Fruit fly (Drosophila melanogaster) whole organism, prepupa: Measurements from ENCODE around the gene daw.

ENCODE experiments used
- Blimp-1 ChIP-seq: fragments of 200-800 bp; sonication (Bioruptor generic); optimal IDR thresholded peaks from 3 replicates; lab custom pipeline; 2017; ENCODE audit warnings: missing biosample characterization, missing genetic modification characterization, mild to moderate bottlenecking, moderate library complexity, missing genetic modification reagents
- CG10669 ChIP-seq: fragments of 200-800 bp; sonication (Bioruptor generic); optimal IDR thresholded peaks from 3 replicates; lab custom pipeline; 2018; ENCODE audit warnings: missing biosample characterization, mild to moderate bottlenecking, missing genetic modification characterization, moderate library complexity
- CG11294 ChIP-seq: fragments of 200-800 bp; sonication (Bioruptor generic); IDR thresholded peaks from 2 replicates; pipeline ENCODE4 v1.3.6; 2022; ENCODE audit warnings: missing biosample characterization, missing genetic modification characterization
- CG11762 ChIP-seq: fragments of 200-800 bp; sonication (Bioruptor generic); optimal IDR thresholded peaks from 3 replicates; lab custom pipeline; 2016; ENCODE audit warnings: missing biosample characterization, missing genetic modification characterization; ENCODE audit not compliant: insufficient read depth
- CG11902 ChIP-seq: fragments of 200-800 bp; sonication (Bioruptor generic); optimal IDR thresholded peaks from 3 replicates; lab custom pipeline; 2016; ENCODE audit warnings: missing biosample characterization, missing genetic modification characterization
- CG15336 ChIP-seq: fragments of 200-800 bp; sonication (Bioruptor generic); IDR thresholded peaks from 2 replicates; pipeline ENCODE4 v1.3.6; 2022; ENCODE audit warnings: missing biosample characterization, missing genetic modification characterization
- CG1621 ChIP-seq: fragments of 200-800 bp; sonication (Bioruptor generic); optimal IDR thresholded peaks from 3 replicates; lab custom pipeline; 2018; ENCODE audit warnings: missing biosample characterization, mild to moderate bottlenecking, missing genetic modification characterization
- CG3032 ChIP-seq: fragments of 200-800 bp; optimal IDR thresholded peaks from 2 replicates; lab custom pipeline; 2019; ENCODE audit warnings: missing biosample characterization, mild to moderate bottlenecking, missing genetic modification characterization, moderate library complexity
- CG32006 ChIP-seq: fragments of 200-800 bp; sonication (Bioruptor generic); optimal IDR thresholded peaks from 3 replicates; lab custom pipeline; 2017; ENCODE audit warnings: missing biosample characterization, mild to moderate bottlenecking, missing genetic modification characterization
- CG34406 ChIP-seq: fragments of 200-800 bp; sonication (Bioruptor generic); optimal IDR thresholded peaks from 3 replicates; lab custom pipeline; 2016; ENCODE audit warnings: missing biosample characterization, missing genetic modification characterization
- CG3919 ChIP-seq: fragments of 200-800 bp; sonication (Bioruptor generic); optimal IDR thresholded peaks from 3 replicates; lab custom pipeline; 2016; ENCODE audit warnings: missing biosample characterization, missing genetic modification characterization
- CG6163 ChIP-seq: fragments of 200-800 bp; sonication (Bioruptor generic); IDR thresholded peaks from 3 replicates; pipeline ENCODE4 v1.3.6; 2022; ENCODE audit warnings: missing biosample characterization, missing genetic modification characterization
- CG6276 ChIP-seq: fragments of 200-800 bp; sonication (Bioruptor generic); optimal IDR thresholded peaks from 2 replicates; lab custom pipeline; 2017; ENCODE audit warnings: missing biosample characterization, mild to moderate bottlenecking, missing genetic modification characterization
- CG6792 ChIP-seq: fragments of 200-800 bp; sonication (Bioruptor generic); optimal IDR thresholded peaks from 3 replicates; lab custom pipeline; 2016; ENCODE audit warnings: missing biosample characterization, missing genetic modification characterization
- CG6808 ChIP-seq: fragments of 200-800 bp; sonication (Bioruptor generic); optimal IDR thresholded peaks from 3 replicates; lab custom pipeline; 2017; ENCODE audit warnings: missing biosample characterization, missing genetic modification characterization, mild to moderate bottlenecking, moderate library complexity, missing genetic modification reagents
- CG8119 ChIP-seq: fragments of 200-800 bp; sonication (Bioruptor generic); IDR thresholded peaks from 3 replicates; pipeline ENCODE4 v1.3.6; 2022; ENCODE audit warnings: missing biosample characterization, missing genetic modification characterization
- CG8319 ChIP-seq: fragments of 200-800 bp; sonication (Bioruptor generic); optimal IDR thresholded peaks from 3 replicates; lab custom pipeline; 2016; ENCODE audit warnings: missing biosample characterization, missing genetic modification characterization
- CG8632 ChIP-seq: fragments of 200-800 bp; sonication (Bioruptor generic); optimal IDR thresholded peaks from 3 replicates; lab custom pipeline; 2016; ENCODE audit warnings: missing biosample characterization, missing genetic modification characterization
- CG9139 ChIP-seq: fragments of 200-800 bp; sonication (Bioruptor generic); optimal IDR thresholded peaks from 3 replicates; lab custom pipeline; 2017; ENCODE audit warnings: missing biosample characterization, mild to moderate bottlenecking, missing genetic modification characterization
- Eip78C ChIP-seq: fragments of 200-800 bp; sonication (Bioruptor generic); peaks from one replicate; lab custom pipeline; 2016; ENCODE audit warnings: missing biosample characterization, missing genetic modification characterization
- Eip93F ChIP-seq: fragments of 200-800 bp; sonication (Bioruptor generic); optimal IDR thresholded peaks from 2 replicates; lab custom pipeline; 2016; ENCODE audit warnings: missing biosample characterization, mild to moderate bottlenecking, missing genetic modification characterization
- Ets21C ChIP-seq: fragments of 200-800 bp; sonication (Bioruptor generic); optimal IDR thresholded peaks from 3 replicates; lab custom pipeline; 2016; ENCODE audit warnings: missing biosample characterization, missing genetic modification characterization
- Ets96B ChIP-seq: fragments of 200-800 bp; optimal IDR thresholded peaks from 2 replicates; lab custom pipeline; 2019; ENCODE audit warnings: missing biosample characterization, mild to moderate bottlenecking, missing genetic modification characterization, moderate library complexity
- Gug ChIP-seq: fragments of 200-800 bp; sonication (Bioruptor generic); IDR thresholded peaks from 2 replicates; pipeline ENCODE4 v1.3.6; 2022; ENCODE audit warnings: missing biosample characterization, missing genetic modification characterization
- Hr38 ChIP-seq: sonication (Bioruptor generic); optimal IDR thresholded peaks from 2 replicates; lab custom pipeline; 2016; ENCODE audit warnings: missing biosample characterization, missing genetic modification characterization
- Hr4 ChIP-seq: fragments of 200-800 bp; sonication (Bioruptor generic); optimal IDR thresholded peaks from 3 replicates; lab custom pipeline; 2016; ENCODE audit warnings: missing biosample characterization, missing genetic modification characterization
- Met ChIP-seq: fragments of 200-800 bp; sonication (Bioruptor generic); optimal IDR thresholded peaks from 3 replicates; lab custom pipeline; 2016; ENCODE audit warnings: missing biosample characterization, missing genetic modification characterization
- OdsH ChIP-seq: fragments of 200-800 bp; sonication (Bioruptor generic); optimal IDR thresholded peaks from 3 replicates; lab custom pipeline; 2016; ENCODE audit warnings: missing biosample characterization, missing genetic modification characterization
- Smox ChIP-seq: fragments of 200-800 bp; sonication (Bioruptor generic); optimal IDR thresholded peaks from 3 replicates; lab custom pipeline; 2016; ENCODE audit warnings: missing biosample characterization, missing genetic modification characterization
- Sox102F ChIP-seq: fragments of 200-800 bp; sonication (Bioruptor generic); optimal IDR thresholded peaks from 2 replicates; lab custom pipeline; 2016; ENCODE audit warnings: missing biosample characterization, mild to moderate bottlenecking, missing genetic modification characterization
- Sox15 ChIP-seq: fragments of 200-800 bp; sonication (Bioruptor generic); optimal IDR thresholded peaks from 3 replicates; lab custom pipeline; 2016; ENCODE audit warnings: missing biosample characterization, missing genetic modification characterization
- achi ChIP-seq: fragments of 200-800 bp; sonication (Bioruptor generic); optimal IDR thresholded peaks from 3 replicates; lab custom pipeline; 2016; ENCODE audit warnings: missing biosample characterization, missing genetic modification characterization
- dac ChIP-seq: fragments of 200-800 bp; sonication (Bioruptor generic); optimal IDR thresholded peaks from 2 replicates; lab custom pipeline; 2017; ENCODE audit warnings: missing biosample characterization, mild to moderate bottlenecking, missing genetic modification characterization
- dsx ChIP-seq: fragments of 200-800 bp; optimal IDR thresholded peaks from 3 replicates; lab custom pipeline; 2019; ENCODE audit warnings: missing biosample characterization, mild to moderate bottlenecking, missing genetic modification characterization, moderate library complexity; ENCODE audit not compliant: poor library complexity, severe bottlenecking
- eg ChIP-seq: fragments of 200-800 bp; sonication (Bioruptor generic); IDR thresholded peaks from 3 replicates; pipeline ENCODE4 v1.3.6; 2022; ENCODE audit warnings: missing biosample characterization, missing genetic modification characterization
- esn ChIP-seq: fragments of 200-800 bp; sonication (Bioruptor generic); optimal IDR thresholded peaks from 2 replicates; lab custom pipeline; 2016; ENCODE audit warnings: missing biosample characterization, mild to moderate bottlenecking, missing genetic modification characterization, moderate library complexity
- fd59A ChIP-seq: fragments of 200-800 bp; sonication (Bioruptor generic); optimal IDR thresholded peaks from 2 replicates; lab custom pipeline; 2017; ENCODE audit warnings: missing biosample characterization, mild to moderate bottlenecking, missing genetic modification characterization, missing genetic modification reagents
- fd85E ChIP-seq: fragments of 200-800 bp; sonication (Bioruptor generic); optimal IDR thresholded peaks from 3 replicates; lab custom pipeline; 2016; ENCODE audit warnings: missing biosample characterization, missing genetic modification characterization
- fkh ChIP-seq: fragments of 200-800 bp; sonication (Bioruptor generic); optimal IDR thresholded peaks from 3 replicates; lab custom pipeline; 2017; ENCODE audit warnings: missing biosample characterization, mild to moderate bottlenecking, missing genetic modification characterization, moderate library complexity
- lz ChIP-seq: fragments of 200-800 bp; sonication (Bioruptor generic); optimal IDR thresholded peaks from 3 replicates; lab custom pipeline; 2016; ENCODE audit warnings: missing biosample characterization, missing genetic modification characterization
- pdm3 ChIP-seq: fragments of 200-800 bp; sonication (Bioruptor generic); optimal IDR thresholded peaks from 3 replicates; lab custom pipeline; 2016; ENCODE audit warnings: missing biosample characterization, missing genetic modification characterization
- salr ChIP-seq, 2 experiments: fragments of 200-800 bp; sonication (Bioruptor generic); optimal IDR thresholded peaks; 3 replicates each; lab custom pipeline; 2016 to 2018; ENCODE audit warnings: missing biosample characterization in 2 of 2, missing genetic modification characterization in 2 of 2, mild to moderate bottlenecking in 1 of 2
- spab ChIP-seq: fragments of 200-800 bp; sonication (Bioruptor generic); optimal IDR thresholded peaks from 2 replicates; lab custom pipeline; 2017; ENCODE audit warnings: missing biosample characterization, mild to moderate bottlenecking, missing genetic modification characterization, missing genetic modification reagents
- svp ChIP-seq: fragments of 200-800 bp; sonication (Bioruptor generic); peaks from one replicate; lab custom pipeline; 2016; ENCODE audit warnings: missing biosample characterization, missing genetic modification characterization

The daw gene

dm6 chr2L:2759654-2760053, 45.4 kb upstream of the daw start, which contains the start of the genes HemK2, Snapin and Tnpo-SR (continued):
- TF ChIP-seq CG11762 (peak; percentile 78), OdsH (GFP tag; lab: Kevin White, UChicago) (peak; percentile 92), CG8632 (GFP tag; lab: Kevin White, UChicago) (peak; percentile 83), CG15336 (GFP tag; lab: Robert Waterston, UW) (peak; percentile 83), Ets21C (GFP tag; lab: Kevin White, UChicago) (peak; percentile 90), CG6163 (GFP tag; lab: Robert Waterston, UW) (peak; percentile 93), svp (GFP tag; lab: Kevin White, UChicago) (peak; percentile 97), eg (GFP tag; lab: Robert Waterston, UW) (peak; percentile 90), fd59A (peak; percentile 69), CG11902 (GFP tag; lab: Kevin White, UChicago) (peak; percentile 91), CG10669 (GFP tag; lab: Kevin White, UChicago) (peak; percentile 84), CG6276 (GFP tag; lab: Kevin White, UChicago) (no peak), CG34406 (GFP tag; lab: Kevin White, UChicago) (peak; percentile 80), Sox102F (GFP tag; lab: Kevin White, UChicago) (peak; percentile 90), dsx (GFP tag; lab: Kevin White, UChicago) (peak; percentile 85), lz (GFP tag; lab: Kevin White, UChicago) (peak; percentile 93), salr (GFP tag; optimal IDR thresholded peaks at IDR 0.05; lab: Kevin White, UChicago) (peak; percentile 67 to 79), Gug (peak; percentile 88)
- TF ChIP-seq, all 60 proteins: peak for 56

dm6 chr2L:2760288-2760687, 44.8 kb upstream of the daw start:
- no peak for TF ChIP-seq CG3032 (tag; lab: Kevin White, UChicago)
- no peak for TF ChIP-seq spab (GFP tag; lab: Kevin White, UChicago)
- no peak for TF ChIP-seq dac (GFP tag; lab: Kevin White, UChicago)
- 0 out of 3 replicates have a peak, but pooled peaks have one; percentile 5 for TF ChIP-seq eg (GFP tag; lab: Robert Waterston, UW)

dm6 chr2L:2765659-2766373, 39.2 kb upstream of the daw start, which contains the start of the genes Snx21 and aph-1:
TSS of gene Snx21 (minus strand) at chr2L:2765665.
TSS of gene aph-1 (plus strand) at chr2L:2766233.
- TF ChIP-seq pdm3 (peak; percentile 92), fd59A (peak; percentile 79), CG8632 (GFP tag; lab: Kevin White, UChicago) (peak; percentile 90), CG8119 (GFP tag; lab: Robert Waterston, UW) (peak; percentile 88), Ets96B (tag; lab: Kevin White, UChicago) (peak; percentile 90), CG11294 (GFP tag; lab: Robert Waterston, UW) (peak; percentile 81), Smox (GFP tag; lab: Kevin White, UChicago) (peak; percentile 87), CG9139 (GFP tag; lab: Kevin White, UChicago) (peak; percentile 84), CG32006 (GFP tag; lab: Kevin White, UChicago) (peak; percentile 91), fd85E (peak; percentile 70), CG6808 (peak; percentile 88), Eip78C (peak; percentile 94), salr (GFP tag; optimal IDR thresholded peaks at IDR 0.05; lab: Kevin White, UChicago) (peak; percentile 59 to 86), CG6163 (GFP tag; lab: Robert Waterston, UW) (peak; percentile 89), CG3032 (tag; lab: Kevin White, UChicago) (peak; percentile 89), CG3919 (peak; percentile 86), dsx (GFP tag; lab: Kevin White, UChicago) (peak; percentile 83), fkh (GFP tag; lab: Kevin White, UChicago) (peak; percentile 85), Blimp-1 (peak; percentile 73), eg (GFP tag; lab: Robert Waterston, UW) (peak; percentile 87), achi (GFP tag; lab: Kevin White, UChicago) (peak; percentile 90), Hr4 (GFP tag; lab: Kevin White, UChicago) (peak; percentile 91), esn (GFP tag; lab: Kevin White, UChicago) (peak; percentile 93), CG1621 (peak; percentile 61), CG8319 (peak; percentile 72), Sox15 (GFP tag; lab: Kevin White, UChicago) (peak; percentile 88), Met (GFP tag; lab: Kevin White, UChicago) (peak; percentile 88), Eip93F (GFP tag; lab: Kevin White, UChicago) (peak; percentile 87), Gug (peak; percentile 82), Hr38 (GFP tag; lab: Kevin White, UChicago) (no peak), CG34406 (GFP tag; lab: Kevin White, UChicago) (peak; percentile 89), CG11762 (peak; percentile 89), CG6792 (peak; percentile 81)
